Worm (Caenorhabditis elegans) whole organism, late embryonic: Measurements from ENCODE around the gene spas-1.

ENCODE experiments used
- ceh-14 ChIP-seq: sonication (generic microtip); optimal IDR thresholded peaks from 2 replicates; lab custom pipeline; 2016; ENCODE audit warnings: missing genotype, missing genetic modification characterization, missing compliant biosample characterization
- elt-4 ChIP-seq: sonication (generic microtip); optimal IDR thresholded peaks from 2 replicates; lab custom pipeline; 2016; ENCODE audit warnings: missing genetic modification characterization, missing compliant biosample characterization
- fax-1 ChIP-seq: sonication (generic microtip); optimal IDR thresholded peaks from 2 replicates; lab custom pipeline; 2016; ENCODE audit warnings: missing genotype, missing genetic modification characterization, missing compliant biosample characterization
- hlh-13 ChIP-seq: fragments of 200-800 bp; sonication (Bioruptor generic); optimal IDR thresholded peaks from 2 replicates; lab custom pipeline; 2018; ENCODE audit warnings: mild to moderate bottlenecking, missing genetic modification characterization, missing compliant biosample characterization
- pha-2 ChIP-seq: sonication (generic microtip); optimal IDR thresholded peaks from 2 replicates; lab custom pipeline; 2017; ENCODE audit warnings: mild to moderate bottlenecking, missing genetic modification characterization, missing compliant biosample characterization
- pqm-1 ChIP-seq: sonication (generic microtip); optimal IDR thresholded peaks from 2 replicates; lab custom pipeline; 2016; ENCODE audit warnings: missing genetic modification characterization, missing compliant biosample characterization
- pros-1 ChIP-seq: fragments of 150-350 bp; optimal IDR thresholded peaks from 2 replicates; lab custom pipeline; 2014; ENCODE audit warnings: missing biosample characterization, missing genetic modification reagents, missing genetic modification characterization
- sdc-2 ChIP-seq: sonication (generic microtip); optimal IDR thresholded peaks from 2 replicates; lab custom pipeline; 2016; ENCODE audit warnings: missing genotype, missing genetic modification characterization, missing compliant biosample characterization

- TF ChIP-seq elt-4 (tag; lab: Kevin White, UChicago) (no peak), sdc-2 (no peak), pros-1 (no peak), hlh-13 (GFP tag; lab: Kevin White, UChicago) (no peak), pqm-1 (tag; lab: Kevin White, UChicago) (no peak), fax-1 (tag; lab: Kevin White, UChicago) (no peak), pha-2 (tag; lab: Kevin White, UChicago) (no peak), ceh-14 (no peak)
Observed at ce11 chrV:9156679-9157078, 18.9 kb upstream of the spas-1 start, which contains the start of gene B0222.15.
